Worm (Caenorhabditis elegans) whole organism, L4/young adult: ENCODE measurements around the gene lrpr-1.

ENCODE experiments used
- W03F9.2 ChIP-seq: fragments of 150-350 bp; optimal IDR thresholded peaks from 2 replicates; lab custom pipeline; 2014; ENCODE audit warnings: missing biosample characterization, missing genetic modification characterization
- him-1 ChIP-seq: sonication (generic microtip); optimal IDR thresholded peaks from 2 replicates; lab custom pipeline; 2016; ENCODE audit warnings: missing genotype, missing genetic modification reagents, missing genetic modification characterization, missing compliant biosample characterization

DNA sequence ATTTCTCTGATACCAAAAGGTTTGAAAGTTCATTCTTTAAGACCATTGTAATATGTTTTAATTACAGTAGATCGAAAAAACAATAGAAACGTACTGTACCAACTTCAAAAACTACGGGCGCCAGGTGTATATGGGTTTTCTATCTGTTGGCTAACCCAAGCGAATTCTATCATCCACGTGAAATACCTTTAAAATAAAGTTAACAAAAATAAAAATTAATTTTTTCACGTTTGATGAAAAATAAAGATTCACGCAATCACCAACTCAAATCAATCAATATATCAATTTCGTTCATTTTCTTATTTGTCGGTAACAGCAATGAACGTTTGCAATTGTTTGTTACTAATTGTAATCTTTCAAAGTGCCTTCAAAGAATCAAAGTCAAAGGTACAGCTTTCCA is 10.6 kb downstream of the lrpr-1 start, which contains the start of gene C04E6.4:
- TF ChIP-seq him-1 (tag; lab: Kevin White, UChicago) (no peak), W03F9.2 (tag; lab: Kevin White, UChicago) (no peak)
